Worm (Caenorhabditis elegans): ENCODE results near the gene ZK813.4.

ZK813.4 gene

ce11 chrX:3379114-3379513 is 50.8 kb downstream of the ZK813.4 start, which contains the start of gene sorf-1 (continued):
- TF ChIP-seq ceh-82 (tag; optimal IDR thresholded peaks at IDR 0.05) (no peak), F16B12.6 (tag; optimal IDR thresholded peaks at IDR 0.05) (no peak), nhr-47 (tag; optimal IDR thresholded peaks at IDR 0.05) (peak; percentile 58), nhr-76 (tag; optimal IDR thresholded peaks at IDR 0.05) (no peak), C04F5.9 (tag; optimal IDR thresholded peaks at IDR 0.05) (peak; percentile 18), pag-3 (tag; optimal IDR thresholded peaks at IDR 0.05; ENCODE audit: borderline replicate concordance, insufficient read depth) (no peak), unc-86 (tag; optimal IDR thresholded peaks at IDR 0.05) (no peak), nhr-237 (tag; optimal IDR thresholded peaks at IDR 0.05) (no peak), snu-23 (GFP tag; optimal IDR thresholded peaks at IDR 0.05) (peak; percentile 59), dsc-1 (tag; optimal IDR thresholded peaks at IDR 0.05) (peak; percentile 63)
